Worm (Caenorhabditis elegans) whole organism, early embryonic: ENCODE data around the gene btb-7.

Experiments used
- aly-1 ChIP-seq: sonication (generic microtip); optimal IDR thresholded peaks from 2 replicates; lab custom pipeline; 2016; ENCODE audit warnings: missing genetic modification characterization, missing compliant biosample characterization
- ama-1 ChIP-seq: fragments of 150-350 bp; optimal IDR thresholded peaks from 2 replicates; lab custom pipeline; 2014
- ceh-13 ChIP-seq: fragments of 200-800 bp; sonication (Bioruptor generic); optimal IDR thresholded peaks from 2 replicates; lab custom pipeline; 2018; ENCODE audit warnings: mild to moderate bottlenecking, missing genetic modification characterization, missing compliant biosample characterization
- ceh-36 ChIP-seq: sonication (generic microtip); optimal IDR thresholded peaks from 2 replicates; lab custom pipeline; 2016; ENCODE audit warnings: missing genetic modification characterization, inconsistent platforms, missing compliant biosample characterization
- ets-7 ChIP-seq: sonication (generic microtip); optimal IDR thresholded peaks from 2 replicates; lab custom pipeline; 2016; ENCODE audit warnings: missing genotype, missing genetic modification characterization, missing compliant biosample characterization
- flt-1 ChIP-seq: fragments of 200-800 bp; sonication (Bioruptor generic); IDR thresholded peaks from 2 replicates; pipeline ENCODE4 v1.3.6; 2022; ENCODE audit warnings: missing genetic modification characterization, missing compliant biosample characterization
- hmbx-1 ChIP-seq: sonication (generic microtip); optimal IDR thresholded peaks from 2 replicates; lab custom pipeline; 2016; ENCODE audit warnings: mild to moderate bottlenecking, missing genetic modification characterization, missing compliant biosample characterization
- hmg-4 ChIP-seq: fragments of 200-800 bp; sonication (Bioruptor generic); optimal IDR thresholded peaks from 2 replicates; lab custom pipeline; 2018; ENCODE audit warnings: mild to moderate bottlenecking, missing genetic modification characterization, missing compliant biosample characterization
- hnd-1 ChIP-seq: sonication (generic microtip); optimal IDR thresholded peaks from 2 replicates; lab custom pipeline; 2016; ENCODE audit warnings: missing genetic modification characterization, missing compliant biosample characterization
- pes-1 ChIP-seq: fragments of 200-800 bp; sonication (Bioruptor generic); IDR thresholded peaks from 2 replicates; pipeline ENCODE4 v1.3.6; 2022; ENCODE audit warnings: missing genetic modification reagents, missing genetic modification characterization, missing compliant biosample characterization
- scrt-1 ChIP-seq: fragments of 200-800 bp; sonication (Bioruptor generic); IDR thresholded peaks from 2 replicates; pipeline ENCODE4 v1.3.6; 2022; ENCODE audit warnings: missing genetic modification characterization, missing compliant biosample characterization
- tbx-11 ChIP-seq: fragments of 200-800 bp; sonication (Bioruptor generic); IDR thresholded peaks from 2 replicates; pipeline ENCODE4 v1.3.6; 2022; ENCODE audit warnings: missing genetic modification characterization, missing compliant biosample characterization
- tbx-37 ChIP-seq: fragments of 200-800 bp; sonication (Bioruptor generic); conservative IDR thresholded peaks from 2 replicates; pipeline ENCODE4 v1.3.6; 2022; ENCODE audit warnings: missing genetic modification reagents, missing genetic modification characterization, missing compliant biosample characterization
- tra-4 ChIP-seq: sonication (generic microtip); optimal IDR thresholded peaks from 2 replicates; lab custom pipeline; 2017; ENCODE audit warnings: missing genetic modification characterization, missing compliant biosample characterization

ce11 chrII:1683742-1684141 lies 29.3 kb upstream of the btb-7 start, which contains the start of gene fbxb-25:
- no peak for TF ChIP-seq ceh-13 (GFP tag; lab: Kevin White, UChicago)
- TF ChIP-seq ama-1 (lab: Kevin White, UChicago), result no peak
- TF ChIP-seq ceh-36 (tag; lab: Kevin White, UChicago), result no peak
- no peak for TF ChIP-seq flt-1
- no peak for TF ChIP-seq hmg-4
- TF ChIP-seq ets-7, result no peak
- no peak for TF ChIP-seq hnd-1 (tag; lab: Kevin White, UChicago)
- no peak for TF ChIP-seq tra-4 (tag; lab: Kevin White, UChicago)
- TF ChIP-seq hmbx-1 (tag; lab: Kevin White, UChicago), result no peak
- no peak for TF ChIP-seq tbx-37
- TF ChIP-seq tbx-11, result no peak
- TF ChIP-seq pes-1 (GFP tag; lab: Robert Waterston, UW), result no peak
- TF ChIP-seq aly-1 (tag; lab: Kevin White, UChicago), result no peak
- no peak for TF ChIP-seq scrt-1 (GFP tag; lab: Robert Waterston, UW)
